Fruit fly (Drosophila melanogaster): ENCODE data around the gene CG14932.
A peak's percentile ranks its signal among the peaks of the same experiment; 100 is the strongest.

Gene CG14932

dm6 chr2L:11807697-11808226 is 18.0 kb downstream of the CG14932 start (continued):
- no peak for TF ChIP-seq CG2678 (tag; optimal IDR thresholded peaks at IDR 0.05)
- peak; percentile 59 for TF ChIP-seq sug (tag; optimal IDR thresholded peaks at IDR 0.05)
- TF ChIP-seq Taf1 (GFP tag; IDR thresholded peaks at IDR 0.05), result no peak
- TF ChIP-seq GATAe (GFP tag; conservative IDR thresholded peaks at IDR 0.05), result no peak
- peak; percentile 15 for TF ChIP-seq Antp (GFP tag; optimal IDR thresholded peaks at IDR 0.05)
- no peak for TF ChIP-seq CTCF (GFP tag; optimal IDR thresholded peaks at IDR 0.05)
- no peak for TF ChIP-seq CG11085 (GFP tag; IDR thresholded peaks at IDR 0.05)
- no peak for TF ChIP-seq CG12299 (tag; optimal IDR thresholded peaks at IDR 0.05)
- no peak for TF ChIP-seq CG5180 (GFP tag; optimal IDR thresholded peaks at IDR 0.05)
- TF ChIP-seq CG8290 (GFP tag; optimal IDR thresholded peaks at IDR 0.05), result no peak
- TF ChIP-seq CG8290 (tag; optimal IDR thresholded peaks at IDR 0.05), result peak in 1 of 2 experiments; percentile 83
- no peak for TF ChIP-seq CG14710 (tag; optimal IDR thresholded peaks at IDR 0.05)
- TF ChIP-seq chif (GFP tag; optimal IDR thresholded peaks at IDR 0.05), result no peak
- no peak for TF ChIP-seq CG2712 (tag; optimal IDR thresholded peaks at IDR 0.05)
- TF ChIP-seq CG17361 (GFP tag; IDR thresholded peaks at IDR 0.05), result no peak
- no peak for TF ChIP-seq Gsc (GFP tag; IDR thresholded peaks at IDR 0.05)
- TF ChIP-seq shn (GFP tag; optimal IDR thresholded peaks at IDR 0.05), result peak; percentile 18
- TF ChIP-seq CG17359 (tag; optimal IDR thresholded peaks at IDR 0.05), result peak; percentile 20
- TF ChIP-seq ato (GFP tag; IDR thresholded peaks at IDR 0.05; ENCODE audit: partially characterized antibody), result peak; percentile 55; the same call in 1 of the 2 replicates
- TF ChIP-seq zen2 (GFP tag; IDR thresholded peaks at IDR 0.05; ENCODE audit: partially characterized antibody), result 0 out of 3 replicates have a peak, but pooled peaks have one; percentile 31
- no peak for TF ChIP-seq trh (GFP tag; optimal IDR thresholded peaks at IDR 0.05)
- TF ChIP-seq sob (GFP tag; IDR thresholded peaks at IDR 0.05), result no peak; the same call in 1 of the 2 replicates
- TF ChIP-seq CG6254 (GFP tag; optimal IDR thresholded peaks at IDR 0.05), result no peak
- peak; percentile 88 for TF ChIP-seq sens (GFP tag)
- no peak for TF ChIP-seq Bdp1 (GFP tag; optimal IDR thresholded peaks at IDR 0.05)
- TF ChIP-seq CG17912 (GFP tag; optimal IDR thresholded peaks at IDR 0.05), result no peak
- TF ChIP-seq jigr1 (GFP tag; IDR thresholded peaks at IDR 0.05), result no peak
- no peak; the same call in 1 of the 2 replicates for TF ChIP-seq ranshi (GFP tag; IDR thresholded peaks at IDR 0.05)
- 0 out of 2 replicates have a peak, but pooled peaks have one; percentile 15 for TF ChIP-seq CG6272 (GFP tag; IDR thresholded peaks at IDR 0.05)
- TF ChIP-seq CG14441 (GFP tag; IDR thresholded peaks at IDR 0.05), result no peak
- TF ChIP-seq Fer3 (tag; optimal IDR thresholded peaks at IDR 0.05), result no peak
- TF ChIP-seq Med (GFP tag), result peak; percentile 94
- peak; percentile 65; the same call in 2 of the 3 replicates for TF ChIP-seq so (GFP tag; IDR thresholded peaks at IDR 0.05)
- no peak for TF ChIP-seq CG4707 (GFP tag; optimal IDR thresholded peaks at IDR 0.05)
- TF ChIP-seq tll (GFP tag; optimal IDR thresholded peaks at IDR 0.05), result peak in 1 of 2 experiments; percentile 10
- TF ChIP-seq CG10959 (GFP tag; IDR thresholded peaks at IDR 0.05), result no peak
- peak; percentile 16 for TF ChIP-seq zf30C (GFP tag; optimal IDR thresholded peaks at IDR 0.05)
- TF ChIP-seq CG12659 (GFP tag; optimal IDR thresholded peaks at IDR 0.05), result no peak
- TF ChIP-seq dmrt99B (tag; optimal IDR thresholded peaks at IDR 0.05), result no peak
- peak; percentile 99 for TF ChIP-seq Deaf1 (tag; optimal IDR thresholded peaks at IDR 0.05)
- TF ChIP-seq exex (tag; optimal IDR thresholded peaks at IDR 0.05), result peak; percentile 37
- no peak for TF ChIP-seq CG13424 (tag; optimal IDR thresholded peaks at IDR 0.05)
- peak; percentile 83 for TF ChIP-seq Adf1 (GFP tag; IDR thresholded peaks at IDR 0.05)
- TF ChIP-seq CG8359 (GFP tag; optimal IDR thresholded peaks at IDR 0.05; ENCODE audit: borderline replicate concordance), result no peak
- TF ChIP-seq CG7357 (GFP tag; IDR thresholded peaks at IDR 0.05), result no peak
- peak; percentile 10 for TF ChIP-seq CG3281 (GFP tag; optimal IDR thresholded peaks at IDR 0.05)
- no peak for TF ChIP-seq MTF-1 (GFP tag; optimal IDR thresholded peaks at IDR 0.05; ENCODE audit: borderline replicate concordance)
- TF ChIP-seq CG13296 (GFP tag; optimal IDR thresholded peaks at IDR 0.05), result no peak
- TF ChIP-seq CG34422 (GFP tag; IDR thresholded peaks at IDR 0.05), result peak; percentile 72; the same call in 1 of the 3 replicates
- TF ChIP-seq ash1 (GFP tag; optimal IDR thresholded peaks at IDR 0.05), result peak; percentile 36
- no peak for TF ChIP-seq CG30431 (GFP tag; optimal IDR thresholded peaks at IDR 0.05)

Measured in whole organism, embryonic.